Worm (Caenorhabditis elegans) whole organism, late embryonic: ENCODE measurements around the gene plk-1.
A peak's percentile ranks its signal among the peaks of the same experiment; 100 is the strongest.

ENCODE experiments used
- C38D4.7 ChIP-seq: fragments of 200-800 bp; sonication (Bioruptor generic); optimal IDR thresholded peaks from 2 replicates; lab custom pipeline; 2018; ENCODE audit warnings: mild to moderate bottlenecking, missing genetic modification characterization, moderate library complexity, missing compliant biosample characterization
- F13H6.1 ChIP-seq: sonication (generic microtip); optimal IDR thresholded peaks from 2 replicates; lab custom pipeline; 2016; ENCODE audit warnings: missing genetic modification characterization, missing compliant biosample characterization
- K02D7.2 ChIP-seq: sonication (generic microtip); optimal IDR thresholded peaks from 2 replicates; lab custom pipeline; 2017; ENCODE audit warnings: mild to moderate bottlenecking, missing genetic modification characterization, missing compliant biosample characterization
- Y22D7AL.16 ChIP-seq: sonication (generic microtip); optimal IDR thresholded peaks from 2 replicates; lab custom pipeline; 2016; ENCODE audit warnings: missing genetic modification characterization, missing compliant biosample characterization
- ahr-1 ChIP-seq: sonication (generic microtip); optimal IDR thresholded peaks from 2 replicates; lab custom pipeline; 2016; ENCODE audit warnings: missing genetic modification characterization, missing compliant biosample characterization
- ama-1 ChIP-seq: fragments of 150-350 bp; optimal IDR thresholded peaks from 2 replicates; lab custom pipeline; 2014
- ceh-18 ChIP-seq: sonication (generic microtip); optimal IDR thresholded peaks from 2 replicates; lab custom pipeline; 2016; ENCODE audit warnings: missing genetic modification characterization, missing compliant biosample characterization
- ceh-19 ChIP-seq: fragments of 200-800 bp; sonication (Bioruptor generic); optimal IDR thresholded peaks from 2 replicates; lab custom pipeline; 2018; ENCODE audit warnings: mild to moderate bottlenecking, missing genetic modification characterization, missing compliant biosample characterization
- ceh-22 ChIP-seq: sonication (generic microtip); optimal IDR thresholded peaks from 2 replicates; lab custom pipeline; 2017; ENCODE audit warnings: missing biosample characterization, missing genetic modification characterization
- ceh-24 ChIP-seq: sonication (generic microtip); optimal IDR thresholded peaks from 2 replicates; lab custom pipeline; 2016; ENCODE audit warnings: mild to moderate bottlenecking, missing genetic modification characterization, missing compliant biosample characterization
- ceh-30 ChIP-seq: fragments of 150-350 bp; optimal IDR thresholded peaks from 2 replicates; lab custom pipeline; 2014; ENCODE audit warnings: missing biosample characterization, missing genetic modification characterization
- ceh-31 ChIP-seq: sonication (generic microtip); optimal IDR thresholded peaks from 2 replicates; lab custom pipeline; 2016; ENCODE audit warnings: missing genetic modification characterization, missing compliant biosample characterization
- ceh-34 ChIP-seq: sonication (generic microtip); optimal IDR thresholded peaks from 2 replicates; lab custom pipeline; 2016; ENCODE audit warnings: mild to moderate bottlenecking, missing genetic modification characterization, missing compliant biosample characterization
- dmd-4 ChIP-seq: sonication (generic microtip); optimal IDR thresholded peaks from 2 replicates; lab custom pipeline; 2016; ENCODE audit warnings: borderline replicate concordance, missing genetic modification characterization, missing compliant biosample characterization
- elt-4 ChIP-seq: sonication (generic microtip); optimal IDR thresholded peaks from 2 replicates; lab custom pipeline; 2016; ENCODE audit warnings: missing genetic modification characterization, missing compliant biosample characterization
- ets-4 ChIP-seq: sonication (generic microtip); optimal IDR thresholded peaks from 2 replicates; lab custom pipeline; 2016; ENCODE audit warnings: missing genetic modification characterization, missing compliant biosample characterization
- eyg-1 ChIP-seq: sonication (generic microtip); optimal IDR thresholded peaks from 2 replicates; lab custom pipeline; 2016; ENCODE audit warnings: missing genotype, missing genetic modification characterization, missing compliant biosample characterization
- fax-1 ChIP-seq: sonication (generic microtip); optimal IDR thresholded peaks from 2 replicates; lab custom pipeline; 2016; ENCODE audit warnings: missing genotype, missing genetic modification characterization, missing compliant biosample characterization
- fkh-10 ChIP-seq: fragments of 150-350 bp; optimal IDR thresholded peaks from 2 replicates; lab custom pipeline; 2014; ENCODE audit warnings: missing biosample characterization, missing genetic modification reagents, missing genetic modification characterization
- fkh-6 ChIP-seq: sonication (generic microtip); optimal IDR thresholded peaks from 2 replicates; lab custom pipeline; 2016; ENCODE audit warnings: missing genetic modification characterization, missing compliant biosample characterization
- gmeb-2 ChIP-seq: sonication (generic microtip); optimal IDR thresholded peaks from 2 replicates; lab custom pipeline; 2016; ENCODE audit warnings: missing genetic modification characterization, inconsistent platforms, missing compliant biosample characterization
- hlh-13 ChIP-seq: fragments of 200-800 bp; sonication (Bioruptor generic); optimal IDR thresholded peaks from 2 replicates; lab custom pipeline; 2018; ENCODE audit warnings: mild to moderate bottlenecking, missing genetic modification characterization, missing compliant biosample characterization
- hlh-15 ChIP-seq: sonication (generic microtip); optimal IDR thresholded peaks from 2 replicates; lab custom pipeline; 2016; ENCODE audit warnings: missing genetic modification characterization, missing compliant biosample characterization
- hlh-30 ChIP-seq: sonication (generic microtip); optimal IDR thresholded peaks from 2 replicates; lab custom pipeline; 2017; ENCODE audit warnings: antibody characterized with exemption, missing genetic modification characterization, missing compliant biosample characterization; ENCODE audit not compliant: insufficient read depth
- hlh-8 ChIP-seq: sonication (generic microtip); optimal IDR thresholded peaks from 2 replicates; lab custom pipeline; 2016; ENCODE audit warnings: missing genotype, missing genetic modification characterization, missing compliant biosample characterization
- lim-6 ChIP-seq: sonication (generic microtip); optimal IDR thresholded peaks from 2 replicates; lab custom pipeline; 2016; ENCODE audit warnings: missing genetic modification characterization, missing compliant biosample characterization
- madf-2 ChIP-seq: sonication (generic microtip); optimal IDR thresholded peaks from 2 replicates; lab custom pipeline; 2017; ENCODE audit warnings: missing genetic modification characterization, missing compliant biosample characterization
- mec-3 ChIP-seq: sonication (generic microtip); optimal IDR thresholded peaks from 2 replicates; lab custom pipeline; 2016; ENCODE audit warnings: borderline replicate concordance, missing genetic modification characterization, missing compliant biosample characterization
- nfya-1 ChIP-seq: sonication (generic microtip); optimal IDR thresholded peaks from 2 replicates; lab custom pipeline; 2017; ENCODE audit warnings: missing genetic modification characterization, mild to moderate bottlenecking, missing compliant biosample characterization, antibody characterized with exemption, moderate library complexity
- nhr-232 ChIP-seq: sonication (generic microtip); optimal IDR thresholded peaks from 2 replicates; lab custom pipeline; 2016; ENCODE audit warnings: missing genetic modification characterization, missing compliant biosample characterization
- npax-4 ChIP-seq: sonication (generic microtip); optimal IDR thresholded peaks from 2 replicates; lab custom pipeline; 2016; ENCODE audit warnings: missing genetic modification characterization, missing compliant biosample characterization
- odd-2 ChIP-seq: sonication (generic microtip); optimal IDR thresholded peaks from 2 replicates; lab custom pipeline; 2017; ENCODE audit warnings: antibody characterized with exemption, mild to moderate bottlenecking, missing genetic modification characterization, missing compliant biosample characterization
- pag-3 ChIP-seq: sonication (generic microtip); optimal IDR thresholded peaks from 2 replicates; lab custom pipeline; 2016; ENCODE audit warnings: missing compliant biosample characterization, missing genetic modification characterization, borderline replicate concordance
- pat-9 ChIP-seq: fragments of 200-800 bp; sonication (Bioruptor generic); optimal IDR thresholded peaks from 2 replicates; lab custom pipeline; 2018; ENCODE audit warnings: mild to moderate bottlenecking, missing genetic modification characterization, moderate library complexity, missing compliant biosample characterization
- pax-1 ChIP-seq: fragments of 150-350 bp; optimal IDR thresholded peaks from 2 replicates; lab custom pipeline; 2014; ENCODE audit warnings: missing biosample characterization, missing genetic modification characterization
- pha-2 ChIP-seq: sonication (generic microtip); optimal IDR thresholded peaks from 2 replicates; lab custom pipeline; 2017; ENCODE audit warnings: mild to moderate bottlenecking, missing genetic modification characterization, missing compliant biosample characterization
- pha-4 ChIP-seq: fragments of 150-350 bp; optimal IDR thresholded peaks from 2 replicates; lab custom pipeline; 2018; ENCODE audit warnings: missing biosample characterization, missing genetic modification reagents, missing genetic modification characterization
- pqm-1 ChIP-seq: sonication (generic microtip); optimal IDR thresholded peaks from 2 replicates; lab custom pipeline; 2016; ENCODE audit warnings: missing genetic modification characterization, missing compliant biosample characterization
- ref-2 ChIP-seq: sonication (generic microtip); optimal IDR thresholded peaks from 2 replicates; lab custom pipeline; 2016; ENCODE audit warnings: missing genetic modification characterization, missing compliant biosample characterization
- rnt-1 ChIP-seq: sonication (generic microtip); optimal IDR thresholded peaks from 2 replicates; lab custom pipeline; 2016; ENCODE audit warnings: missing genetic modification characterization, missing compliant biosample characterization
- sox-4 ChIP-seq: sonication (generic microtip); optimal IDR thresholded peaks from 2 replicates; lab custom pipeline; 2017; ENCODE audit warnings: mild to moderate bottlenecking, missing genetic modification characterization, inconsistent platforms, missing compliant biosample characterization
- tbx-2 ChIP-seq: sonication (generic microtip); optimal IDR thresholded peaks from 2 replicates; lab custom pipeline; 2016; ENCODE audit warnings: missing genetic modification characterization, missing compliant biosample characterization
- tbx-7 ChIP-seq: sonication (generic microtip); optimal IDR thresholded peaks from 2 replicates; lab custom pipeline; 2016; ENCODE audit warnings: missing genotype, missing genetic modification characterization, missing compliant biosample characterization
- unc-42 ChIP-seq: sonication (generic microtip); optimal IDR thresholded peaks from 2 replicates; lab custom pipeline; 2016; ENCODE audit warnings: missing genotype, missing genetic modification characterization, missing compliant biosample characterization
- unc-55 ChIP-seq: sonication (generic microtip); optimal IDR thresholded peaks from 2 replicates; lab custom pipeline; 2017; ENCODE audit warnings: missing biosample characterization, missing genetic modification reagents, missing genetic modification characterization
- unc-86 ChIP-seq: sonication (generic microtip); optimal IDR thresholded peaks from 2 replicates; lab custom pipeline; 2016; ENCODE audit warnings: missing genetic modification characterization, missing compliant biosample characterization
- zip-5 ChIP-seq: sonication (generic microtip); optimal IDR thresholded peaks from 2 replicates; lab custom pipeline; 2016; ENCODE audit warnings: missing genetic modification characterization, missing compliant biosample characterization
- ztf-16 ChIP-seq: sonication (generic microtip); optimal IDR thresholded peaks from 2 replicates; lab custom pipeline; 2017; ENCODE audit warnings: missing genetic modification characterization, missing compliant biosample characterization

Gene plk-1

DNA sequence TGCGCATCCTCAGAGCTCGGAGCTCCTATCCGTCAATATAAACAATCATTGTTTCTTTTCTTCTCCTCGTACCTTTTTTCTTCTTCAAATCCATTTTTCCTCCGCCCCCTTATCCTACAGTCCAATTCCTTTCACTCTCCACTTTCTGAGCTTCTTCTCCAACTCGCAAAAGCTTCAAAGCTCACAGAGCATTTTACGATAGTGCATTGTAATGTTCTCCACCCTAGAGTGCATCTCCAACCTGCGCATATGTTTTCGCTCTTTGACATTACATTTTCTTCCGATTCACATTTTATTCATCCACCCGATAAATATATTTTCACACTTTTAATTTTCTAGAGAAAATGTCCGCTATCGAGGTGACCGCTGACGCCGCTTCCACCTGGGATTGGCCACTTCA, 36.6 kb downstream of the plk-1 start, which contains the start of gene hsp-12.2:
Gene hsp-12.2 (plus strand): TSS at position 301 of the 400 bp plus-strand sequence.
- TF ChIP-seq tbx-7 (tag; lab: Kevin White, UChicago) = no peak
- no peak for TF ChIP-seq ceh-24 (tag; lab: Kevin White, UChicago)
- TF ChIP-seq nfya-1 (tag; lab: Kevin White, UChicago) = no peak
- TF ChIP-seq ceh-34 (tag; lab: Kevin White, UChicago) = no peak
- no peak for TF ChIP-seq zip-5 (tag; lab: Kevin White, UChicago)
- no peak for TF ChIP-seq hlh-15
- no peak for TF ChIP-seq hlh-8 (tag; lab: Kevin White, UChicago)
- TF ChIP-seq fkh-10 = no peak
- TF ChIP-seq madf-2 (tag; lab: Kevin White, UChicago) = no peak
- TF ChIP-seq pha-4 = no peak
- no peak for TF ChIP-seq ama-1 (lab: Kevin White, UChicago)
- no peak for TF ChIP-seq dmd-4
- no peak for TF ChIP-seq pag-3 (tag; lab: Kevin White, UChicago)
- no peak for TF ChIP-seq tbx-2 (tag; lab: Kevin White, UChicago)
- TF ChIP-seq ref-2 (tag; lab: Kevin White, UChicago) = no peak
- no peak for TF ChIP-seq unc-42
- no peak for TF ChIP-seq mec-3
- TF ChIP-seq ceh-19 (GFP tag; lab: Kevin White, UChicago) = no peak
- no peak for TF ChIP-seq C38D4.7 (GFP tag; lab: Kevin White, UChicago)
- TF ChIP-seq, all 69 proteins: peak for 0

ce11 chrIII:8142217-8142616, 41.1 kb downstream of the plk-1 start:
- TF ChIP-seq hlh-30 (tag; lab: Kevin White, UChicago) (no peak), ceh-18 (no peak), ceh-24 (tag; lab: Kevin White, UChicago) (no peak), fkh-10 (no peak), hlh-13 (no peak), ama-1 (lab: Kevin White, UChicago) (no peak), ceh-19 (GFP tag; lab: Kevin White, UChicago) (no peak), unc-55 (no peak), tbx-7 (tag; lab: Kevin White, UChicago) (no peak), rnt-1 (tag; lab: Kevin White, UChicago) (no peak), lim-6 (tag; lab: Kevin White, UChicago) (no peak), pat-9 (tag; lab: Kevin White, UChicago) (no peak), odd-2 (tag; lab: Kevin White, UChicago) (no peak), mec-3 (no peak)

DNA sequence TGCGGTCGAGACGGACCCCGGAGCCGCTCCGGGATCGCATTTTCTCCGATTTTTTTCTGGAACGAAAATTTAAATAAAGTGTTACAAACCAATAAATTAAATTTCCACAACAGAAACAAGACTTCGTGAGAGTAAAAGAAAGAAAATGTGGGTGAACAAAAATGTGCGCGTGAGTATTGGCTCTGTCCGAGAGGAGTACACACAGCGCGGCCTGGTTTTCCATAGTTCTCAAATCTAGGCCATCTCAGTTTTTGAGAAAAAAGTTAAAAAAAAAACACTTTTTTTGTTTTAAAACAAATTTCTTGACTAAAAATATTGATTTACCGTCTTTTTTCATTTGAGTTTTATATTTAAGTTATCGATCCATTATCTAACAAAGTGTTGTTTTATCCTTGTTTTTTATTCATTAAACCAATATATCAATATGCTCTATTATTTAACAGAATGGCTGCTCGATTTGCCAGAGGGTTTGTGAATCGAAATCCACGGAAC, 43.5 kb downstream of the plk-1 start, which contains the start of the genes C14B9.8 and mrpl-18:
Gene C14B9.8 (minus strand): TSS at position 56 of the 492 bp plus-strand sequence.
Gene mrpl-18 (plus strand): TSS at position 442 of the 492 bp plus-strand sequence.
- TF ChIP-seq Y22D7AL.16 (tag; lab: Kevin White, UChicago) (no peak), sox-4 (no peak), fax-1 (tag; lab: Kevin White, UChicago) (peak; percentile 74), eyg-1 (tag; lab: Kevin White, UChicago) (no peak), nhr-232 (tag; lab: Kevin White, UChicago) (no peak), ets-4 (peak; percentile 84), ztf-16 (tag; lab: Kevin White, UChicago) (peak; percentile 30), fkh-6 (tag; lab: Kevin White, UChicago) (peak; percentile 64), ref-2 (tag; lab: Kevin White, UChicago) (peak; percentile 83), elt-4 (tag; lab: Kevin White, UChicago) (no peak), mec-3 (peak; percentile 17), madf-2 (tag; lab: Kevin White, UChicago) (no peak), pat-9 (tag; lab: Kevin White, UChicago) (no peak), pax-1 (no peak), gmeb-2 (tag; lab: Kevin White, UChicago) (no peak), K02D7.2 (tag; lab: Kevin White, UChicago) (no peak), unc-42 (peak; percentile 55), F13H6.1 (tag; lab: Kevin White, UChicago) (peak; percentile 52), lim-6 (tag; lab: Kevin White, UChicago) (peak; percentile 63), ceh-22 (tag; lab: Kevin White, UChicago) (no peak), ceh-31 (tag; lab: Kevin White, UChicago) (peak; percentile 95), nfya-1 (tag; lab: Kevin White, UChicago) (no peak), hlh-8 (tag; lab: Kevin White, UChicago) (peak; percentile 81), ceh-30 (tag; lab: Kevin White, UChicago) (no peak), hlh-13 (no peak), tbx-2 (tag; lab: Kevin White, UChicago) (peak; percentile 95), tbx-7 (tag; lab: Kevin White, UChicago) (peak; percentile 98), npax-4 (no peak), rnt-1 (tag; lab: Kevin White, UChicago) (peak; percentile 71), pha-2 (no peak), pqm-1 (tag; lab: Kevin White, UChicago) (peak; percentile 4), zip-5 (tag; lab: Kevin White, UChicago) (peak; percentile 88), unc-86 (peak; percentile 29), fkh-10 (no peak), ahr-1 (tag; lab: Kevin White, UChicago) (peak; percentile 56)
